Fruit fly (Drosophila melanogaster) whole organism, embryonic: ENCODE data around the gene CG8960.

Experiments used
- CG11696 ChIP-seq: fragments of 200-800 bp; sonication (Bioruptor generic); IDR thresholded peaks from 2 replicates; pipeline ENCODE4 v1.3.6; 2022; ENCODE audit warnings: missing biosample characterization, missing genetic modification characterization
- CG12236 ChIP-seq: fragments of 200-800 bp; sonication (Bioruptor generic); optimal IDR thresholded peaks from 2 replicates; lab custom pipeline; 2016; ENCODE audit warnings: missing biosample characterization, missing genetic modification characterization
- CG12391 ChIP-seq: fragments of 200-800 bp; sonication (Bioruptor generic); optimal IDR thresholded peaks from 3 replicates; lab custom pipeline; 2018; ENCODE audit warnings: missing biosample characterization, mild to moderate bottlenecking, missing genetic modification characterization, moderate library complexity
- CG14710 ChIP-seq: fragments of 200-800 bp; sonication (Bioruptor generic); optimal IDR thresholded peaks from 3 replicates; lab custom pipeline; 2019; ENCODE audit warnings: missing biosample characterization, mild to moderate bottlenecking, missing genetic modification characterization, moderate library complexity
- CG15011 ChIP-seq: fragments of 200-800 bp; sonication (Bioruptor generic); optimal IDR thresholded peaks from 3 replicates; lab custom pipeline; 2018; ENCODE audit warnings: missing biosample characterization, mild to moderate bottlenecking, missing genetic modification characterization
- CG15269 ChIP-seq: fragments of 200-800 bp; sonication (Bioruptor generic); optimal IDR thresholded peaks from 2 replicates; lab custom pipeline; 2018; ENCODE audit warnings: missing biosample characterization, mild to moderate bottlenecking, missing genetic modification characterization, moderate library complexity
- CG17328 ChIP-seq: fragments of 200-800 bp; sonication (Bioruptor generic); IDR thresholded peaks from 2 replicates; pipeline ENCODE4 v1.3.6; 2022; ENCODE audit warnings: missing biosample characterization, missing genetic modification characterization
- CG17361 ChIP-seq: fragments of 200-800 bp; sonication (Bioruptor generic); IDR thresholded peaks from 3 replicates; pipeline ENCODE4 v1.3.6; 2022; ENCODE audit warnings: missing biosample characterization, missing genetic modification characterization
- CG18599 ChIP-seq: fragments of 200-800 bp; sonication (Bioruptor generic); optimal IDR thresholded peaks from 3 replicates; lab custom pipeline; 2017; ENCODE audit warnings: missing biosample characterization, missing genetic modification characterization, mild to moderate bottlenecking, moderate library complexity, missing genetic modification reagents
- CG2120 ChIP-seq: fragments of 200-800 bp; sonication (Bioruptor generic); optimal IDR thresholded peaks from 3 replicates; lab custom pipeline; 2016; ENCODE audit warnings: missing biosample characterization, missing genetic modification characterization
- CG33213 ChIP-seq: fragments of 200-800 bp; sonication (Bioruptor generic); optimal IDR thresholded peaks from 3 replicates; lab custom pipeline; 2016; ENCODE audit warnings: missing biosample characterization, missing genetic modification characterization
- CG34376 ChIP-seq: fragments of 200-800 bp; sonication (Bioruptor generic); optimal IDR thresholded peaks from 2 replicates; lab custom pipeline; 2018; ENCODE audit warnings: missing biosample characterization, mild to moderate bottlenecking, missing genetic modification characterization
- CG4404 ChIP-seq: fragments of 200-800 bp; sonication (Bioruptor generic); IDR thresholded peaks from 2 replicates; pipeline ENCODE4 v1.3.6; 2022; ENCODE audit warnings: missing biosample characterization, missing genetic modification characterization
- CG6254 ChIP-seq: fragments of 200-800 bp; sonication (Bioruptor generic); optimal IDR thresholded peaks from 3 replicates; lab custom pipeline; 2017; ENCODE audit warnings: mild to moderate bottlenecking, missing biosample characterization, missing genetic modification reagents, missing genetic modification characterization
- CG6272 ChIP-seq: fragments of 200-800 bp; sonication (Bioruptor generic); IDR thresholded peaks from 2 replicates; pipeline ENCODE4 v1.3.6; 2022; ENCODE audit warnings: missing biosample characterization, missing genetic modification characterization
- CG6654 ChIP-seq: fragments of 200-800 bp; sonication (Bioruptor generic); optimal IDR thresholded peaks from 2 replicates; lab custom pipeline; 2017; ENCODE audit warnings: missing biosample characterization, mild to moderate bottlenecking, missing genetic modification characterization
- CG7928 ChIP-seq: fragments of 200-800 bp; sonication (Bioruptor generic); optimal IDR thresholded peaks from 2 replicates; lab custom pipeline; 2017; ENCODE audit warnings: missing biosample characterization, mild to moderate bottlenecking, missing genetic modification characterization
- CG8388 ChIP-seq: fragments of 200-800 bp; sonication (Bioruptor generic); optimal IDR thresholded peaks from 2 replicates; lab custom pipeline; 2019; ENCODE audit warnings: missing biosample characterization, mild to moderate bottlenecking, missing genetic modification characterization, moderate library complexity
- CHES-1-like ChIP-seq: fragments of 200-800 bp; sonication (Bioruptor generic); optimal IDR thresholded peaks from 2 replicates; lab custom pipeline; 2016; ENCODE audit warnings: missing biosample characterization, missing genetic modification characterization
- CoRest ChIP-seq: fragments of 200-800 bp; sonication (Bioruptor generic); optimal IDR thresholded peaks from 3 replicates; lab custom pipeline; 2018; ENCODE audit warnings: missing biosample characterization, mild to moderate bottlenecking, missing genetic modification characterization, moderate library complexity
- D19A ChIP-seq: fragments of 200-800 bp; optimal IDR thresholded peaks from 3 replicates; lab custom pipeline; 2019; ENCODE audit warnings: missing biosample characterization, mild to moderate bottlenecking, missing genetic modification characterization, moderate library complexity
- Dek ChIP-seq: fragments of 200-800 bp; sonication (Bioruptor generic); optimal IDR thresholded peaks from 3 replicates; lab custom pipeline; 2019; ENCODE audit warnings: missing biosample characterization, mild to moderate bottlenecking, missing genetic modification characterization, moderate library complexity
- Doc2 ChIP-seq: fragments of 200-800 bp; sonication (Bioruptor generic); IDR thresholded peaks from 2 replicates; pipeline ENCODE4 v1.3.6; 2022; ENCODE audit warnings: missing biosample characterization, missing genetic modification characterization
- Dref ChIP-seq: fragments of 200-800 bp; sonication (Bioruptor generic); IDR thresholded peaks from 2 replicates; pipeline ENCODE4 v1.3.6; 2022; ENCODE audit warnings: missing biosample characterization, missing genetic modification characterization
- E2f1 ChIP-seq: fragments of 200-800 bp; sonication (Bioruptor generic); IDR thresholded peaks from 2 replicates; pipeline ENCODE4 v1.3.6; 2022; ENCODE audit warnings: missing biosample characterization, missing genetic modification characterization
- ERR ChIP-seq: fragments of 200-800 bp; sonication (Bioruptor generic); optimal IDR thresholded peaks from 2 replicates; lab custom pipeline; 2016; ENCODE audit warnings: missing biosample characterization, missing genetic modification characterization
- Ets97D ChIP-seq: fragments of 200-800 bp; sonication (Bioruptor generic); optimal IDR thresholded peaks from 3 replicates; lab custom pipeline; 2016; ENCODE audit warnings: missing biosample characterization, missing genetic modification characterization
- Gsc ChIP-seq: fragments of 200-800 bp; sonication (Bioruptor generic); IDR thresholded peaks from 2 replicates; pipeline ENCODE4 v1.3.6; 2022; ENCODE audit warnings: missing biosample characterization, missing genetic modification characterization
- Hr3 ChIP-seq: fragments of 200-800 bp; sonication (Bioruptor generic); optimal IDR thresholded peaks from 3 replicates; lab custom pipeline; 2016; ENCODE audit warnings: missing biosample characterization, missing genetic modification characterization
- Med ChIP-seq: fragments of 200-800 bp; sonication (Bioruptor generic); peaks from one replicate; lab custom pipeline; 2016; ENCODE audit warnings: missing biosample characterization, missing genetic modification characterization, mild to moderate bottlenecking, inconsistent platforms, moderate library complexity
- Myb ChIP-seq: fragments of 200-800 bp; sonication (Bioruptor generic); optimal IDR thresholded peaks from 2 replicates; lab custom pipeline; 2016; ENCODE audit warnings: missing biosample characterization, missing genetic modification characterization
- Sry-β ChIP-seq: fragments of 200-800 bp; sonication (Bioruptor generic); optimal IDR thresholded peaks from 2 replicates; lab custom pipeline; 2018; ENCODE audit warnings: missing biosample characterization, mild to moderate bottlenecking, missing genetic modification characterization, moderate library complexity
- Sry-δ ChIP-seq: fragments of 200-800 bp; sonication (Bioruptor generic); optimal IDR thresholded peaks from 2 replicates; lab custom pipeline; 2016; ENCODE audit warnings: missing biosample characterization, missing genetic modification characterization
- Taf1 ChIP-seq: fragments of 200-800 bp; sonication (Bioruptor generic); IDR thresholded peaks from 2 replicates; pipeline ENCODE4 v1.3.6; 2022; ENCODE audit warnings: missing biosample characterization, missing genetic modification characterization
- Xrp1 ChIP-seq: fragments of 200-800 bp; sonication (Bioruptor generic); IDR thresholded peaks from 2 replicates; pipeline ENCODE4 v1.3.6; 2022; ENCODE audit warnings: missing biosample characterization, missing genetic modification characterization
- ash1 ChIP-seq: fragments of 200-800 bp; sonication (Bioruptor generic); optimal IDR thresholded peaks from 2 replicates; lab custom pipeline; 2018; ENCODE audit warnings: missing biosample characterization, mild to moderate bottlenecking, missing genetic modification characterization
- bigmax ChIP-seq: fragments of 200-800 bp; sonication (Bioruptor generic); optimal IDR thresholded peaks from 2 replicates; lab custom pipeline; 2018; ENCODE audit warnings: missing biosample characterization, mild to moderate bottlenecking, missing genetic modification characterization
- br ChIP-seq: fragments of >200 bp; optimal IDR thresholded peaks from 2 replicates; lab custom pipeline; 2017
- dimm ChIP-seq: fragments of 200-800 bp; sonication (Bioruptor generic); IDR thresholded peaks from 2 replicates; pipeline ENCODE4 v1.3.6; 2022; ENCODE audit warnings: missing biosample characterization, missing genetic modification characterization
- dmrt11E ChIP-seq: fragments of 200-800 bp; sonication (Bioruptor generic); optimal IDR thresholded peaks from 3 replicates; lab custom pipeline; 2018; ENCODE audit warnings: missing biosample characterization, mild to moderate bottlenecking, missing genetic modification characterization, moderate library complexity
- dpn ChIP-seq, 2 experiments: fragments of 200-800 bp; sonication (Bioruptor generic); optimal IDR thresholded peaks; 3 replicates each; lab custom pipeline; 2016; ENCODE audit warnings: missing biosample characterization in 2 of 2, missing genetic modification characterization in 2 of 2
- ems ChIP-seq: fragments of 200-800 bp; sonication (Bioruptor generic); optimal IDR thresholded peaks from 3 replicates; lab custom pipeline; 2016; ENCODE audit warnings: missing biosample characterization, missing genetic modification characterization
- ewg ChIP-seq: fragments of 200-800 bp; sonication (Bioruptor generic); optimal IDR thresholded peaks from 3 replicates; lab custom pipeline; 2017; ENCODE audit warnings: mild to moderate bottlenecking, missing biosample characterization, missing genetic modification reagents, missing genetic modification characterization
- grau ChIP-seq: fragments of 200-800 bp; optimal IDR thresholded peaks from 3 replicates; lab custom pipeline; 2019; ENCODE audit warnings: missing biosample characterization, mild to moderate bottlenecking, missing genetic modification characterization, moderate library complexity
- hb ChIP-seq: fragments of 200-800 bp; sonication (Bioruptor generic); IDR thresholded peaks from 3 replicates; pipeline ENCODE4 v1.3.6; 2022; ENCODE audit warnings: missing biosample characterization, missing genetic modification characterization; ENCODE audit not compliant: partially characterized antibody
- kah ChIP-seq: fragments of 200-800 bp; sonication (Bioruptor generic); optimal IDR thresholded peaks from 2 replicates; lab custom pipeline; 2018; ENCODE audit warnings: missing biosample characterization, mild to moderate bottlenecking, missing genetic modification characterization
- nmo ChIP-seq: fragments of 200-800 bp; sonication (Bioruptor generic); optimal IDR thresholded peaks from 2 replicates; lab custom pipeline; 2018; ENCODE audit warnings: missing biosample characterization, mild to moderate bottlenecking, missing genetic modification characterization, moderate library complexity
- repo ChIP-seq: fragments of 200-800 bp; sonication (Bioruptor generic); optimal IDR thresholded peaks from 2 replicates; lab custom pipeline; 2016; ENCODE audit warnings: missing biosample characterization, missing genetic modification characterization
- scrt ChIP-seq: fragments of 200-800 bp; sonication (Bioruptor generic); optimal IDR thresholded peaks from 2 replicates; lab custom pipeline; 2018; ENCODE audit warnings: missing biosample characterization, mild to moderate bottlenecking, missing genetic modification characterization, moderate library complexity
- sd ChIP-seq: fragments of 200-800 bp; sonication (Bioruptor generic); optimal IDR thresholded peaks from 3 replicates; lab custom pipeline; 2018; ENCODE audit warnings: missing biosample characterization, mild to moderate bottlenecking, missing genetic modification characterization, moderate library complexity
- sisA ChIP-seq: fragments of 200-800 bp; sonication (Bioruptor generic); IDR thresholded peaks from 2 replicates; pipeline ENCODE4 v1.3.6; 2022; ENCODE audit warnings: missing biosample characterization, missing genetic modification characterization
- slp2 ChIP-seq: fragments of 200-800 bp; sonication (Bioruptor generic); optimal IDR thresholded peaks from 2 replicates; lab custom pipeline; 2016; ENCODE audit warnings: missing biosample characterization, missing genetic modification characterization
- wek ChIP-seq: fragments of 200-800 bp; sonication (Bioruptor generic); optimal IDR thresholded peaks from 3 replicates; lab custom pipeline; 2018; ENCODE audit warnings: missing biosample characterization, mild to moderate bottlenecking, missing genetic modification characterization, moderate library complexity

Gene CG8960

DNA sequence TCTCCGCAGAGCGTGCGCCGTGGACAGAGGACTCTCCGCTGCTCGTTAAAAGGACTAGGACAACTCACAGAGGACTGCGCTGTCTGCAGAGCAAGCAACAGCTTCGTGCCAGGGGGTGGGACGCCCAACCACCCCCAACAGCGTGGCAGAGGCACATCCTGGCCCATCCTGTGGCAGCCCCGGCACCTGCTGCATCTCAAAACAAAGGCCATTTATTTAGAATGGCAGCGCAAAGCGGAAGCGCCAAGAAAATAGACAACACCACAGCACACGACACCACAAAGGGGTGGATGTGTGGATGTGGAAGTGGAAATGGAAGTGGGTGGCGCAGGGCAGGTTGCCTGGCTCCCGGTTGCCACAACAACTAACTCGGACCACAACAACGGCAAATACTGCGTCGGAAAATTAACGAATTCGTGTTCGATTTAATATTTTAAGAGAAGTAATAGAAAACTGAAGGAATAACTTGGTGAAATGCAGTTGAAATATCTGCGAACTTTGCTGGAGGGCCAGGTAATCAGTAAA lies 32.4 kb downstream of the CG8960 start, which contains the start of gene Oseg2 (continued):
- TF ChIP-seq Sry-β (GFP tag; lab: Kevin White, UChicago) (no peak), ERR (GFP tag; lab: Kevin White, UChicago) (no peak), CG15011 (GFP tag; lab: Kevin White, UChicago) (no peak), ash1 (GFP tag; lab: Kevin White, UChicago) (no peak), ewg (GFP tag; lab: Kevin White, UChicago) (peak; percentile 99), CG15269 (tag; lab: Kevin White, UChicago) (no peak), D19A (no peak), Hr3 (GFP tag; lab: Kevin White, UChicago) (no peak), nmo (GFP tag; lab: Kevin White, UChicago) (no peak), CG34376 (GFP tag; lab: Kevin White, UChicago) (no peak), Doc2 (GFP tag; lab: Robert Waterston, UW) (no peak), wek (GFP tag; lab: Kevin White, UChicago) (no peak), slp2 (no peak), dpn (GFP tag; optimal IDR thresholded peaks at IDR 0.05; lab: Kevin White, UChicago) (no peak), dimm (GFP tag; lab: Robert Waterston, UW) (no peak), CG11696 (GFP tag; lab: Robert Waterston, UW) (no peak), E2f1 (GFP tag; lab: Robert Waterston, UW) (no peak), CG18599 (GFP tag; lab: Kevin White, UChicago) (no peak), Xrp1 (no peak), CG12236 (GFP tag; lab: Kevin White, UChicago) (no peak), CG17328 (GFP tag; lab: Robert Waterston, UW) (no peak), CHES-1-like (no peak), Med (GFP tag; lab: Kevin White, UChicago) (peak; percentile 10), CG6254 (no peak), repo (GFP tag; lab: Kevin White, UChicago) (no peak), CG6654 (GFP tag; lab: Kevin White, UChicago) (no peak), CG2120 (no peak), scrt (GFP tag; lab: Kevin White, UChicago) (peak; percentile 100), CG8388 (GFP tag; lab: Kevin White, UChicago) (no peak), br (lab: Kevin White, UChicago) (no peak), ems (GFP tag; lab: Kevin White, UChicago) (no peak), CG17361 (GFP tag; lab: Robert Waterston, UW) (no peak), Dek (tag; lab: Kevin White, UChicago) (no peak)

DNA sequence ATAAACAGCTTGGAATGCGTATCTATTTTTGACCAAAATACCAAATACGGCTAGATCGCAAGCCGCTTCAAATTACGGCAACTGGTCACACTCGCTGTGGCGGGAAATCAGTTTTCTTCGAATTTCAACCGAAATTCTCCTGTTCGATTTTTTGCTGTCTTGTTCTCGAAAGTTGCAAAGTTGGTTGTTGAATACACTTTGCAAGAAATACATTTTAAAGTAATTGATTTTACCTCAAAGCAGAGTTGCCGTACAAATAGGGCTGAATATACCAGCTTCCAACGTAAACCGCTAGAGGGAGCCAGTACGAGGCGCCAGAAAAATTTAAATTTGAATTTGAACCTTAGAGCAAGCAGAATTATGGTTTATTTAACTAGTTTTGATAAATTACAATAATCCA lies 40.2 kb downstream of the CG8960 start, which contains the start of gene CG9018:
CG9018 (minus strand) TSS at position 43 of the 400 bp plus-strand sequence.
- TF ChIP-seq hb (no peak), sisA (GFP tag; lab: Robert Waterston, UW) (no peak), CG14710 (peak; percentile 77), CG6272 (GFP tag; lab: Robert Waterston, UW) (no peak), Dref (GFP tag; lab: Robert Waterston, UW) (no peak), CoRest (tag; lab: Kevin White, UChicago) (peak; percentile 56), CG12391 (no peak), kah (GFP tag; lab: Kevin White, UChicago) (no peak), grau (tag; lab: Kevin White, UChicago) (no peak), CG4404 (GFP tag; lab: Robert Waterston, UW) (no peak), CG33213 (GFP tag; lab: Kevin White, UChicago) (peak; percentile 64), CG7928 (peak; percentile 86), Myb (GFP tag; lab: Kevin White, UChicago) (peak; percentile 72), Taf1 (no peak), Sry-δ (peak; percentile 56), Ets97D (peak; percentile 58), dmrt11E (tag; lab: Kevin White, UChicago) (no peak), sd (tag; lab: Kevin White, UChicago) (peak; percentile 97), Gsc (GFP tag; lab: Robert Waterston, UW) (no peak), bigmax (GFP tag; lab: Kevin White, UChicago) (no peak)
